Fruit fly (Drosophila melanogaster) whole organism, adult: ENCODE data around the gene CG14810.
A peak's percentile ranks its signal among the peaks of the same experiment; 100 is the strongest.

Experiments used
- CG11617 ChIP-seq: fragments of 200-800 bp; sonication (Bioruptor generic); optimal IDR thresholded peaks from 2 replicates; lab custom pipeline; 2017; ENCODE audit warnings: mild to moderate bottlenecking, missing biosample characterization, missing genetic modification reagents, missing genetic modification characterization
- CG12768 ChIP-seq: fragments of 200-800 bp; sonication (Bioruptor generic); optimal IDR thresholded peaks from 2 replicates; lab custom pipeline; 2017; ENCODE audit warnings: missing biosample characterization, missing genetic modification characterization, mild to moderate bottlenecking, moderate library complexity, missing genetic modification reagents
- CG14711 ChIP-seq: fragments of 200-800 bp; sonication (Bioruptor generic); optimal IDR thresholded peaks from 2 replicates; lab custom pipeline; 2018; ENCODE audit warnings: missing biosample characterization, mild to moderate bottlenecking, missing genetic modification characterization, moderate library complexity
- CG1620 ChIP-seq: fragments of 200-800 bp; sonication (Bioruptor generic); optimal IDR thresholded peaks from 2 replicates; lab custom pipeline; 2016; ENCODE audit warnings: missing biosample characterization, missing genetic modification characterization
- CG33017 ChIP-seq: fragments of 200-800 bp; sonication (Bioruptor generic); optimal IDR thresholded peaks from 2 replicates; lab custom pipeline; 2018; ENCODE audit warnings: missing biosample characterization, mild to moderate bottlenecking, missing genetic modification characterization, moderate library complexity
- CG5204 ChIP-seq: fragments of 200-800 bp; sonication (Bioruptor generic); optimal IDR thresholded peaks from 2 replicates; lab custom pipeline; 2016; ENCODE audit warnings: missing biosample characterization, missing genetic modification characterization
- CG7045 ChIP-seq: fragments of 200-800 bp; sonication (Bioruptor generic); optimal IDR thresholded peaks from 2 replicates; lab custom pipeline; 2017; ENCODE audit warnings: missing biosample characterization, mild to moderate bottlenecking, missing genetic modification characterization
- CG7101 ChIP-seq: fragments of 200-800 bp; sonication (Bioruptor generic); optimal IDR thresholded peaks from 2 replicates; lab custom pipeline; 2018; ENCODE audit warnings: missing biosample characterization, mild to moderate bottlenecking, missing genetic modification characterization, moderate library complexity
- Clk ChIP-seq: fragments of 200-800 bp; sonication (Bioruptor generic); optimal IDR thresholded peaks from 2 replicates; lab custom pipeline; 2017; ENCODE audit warnings: missing biosample characterization, missing genetic modification characterization
- Crg-1 ChIP-seq: fragments of 200-800 bp; sonication (Bioruptor generic); optimal IDR thresholded peaks from 2 replicates; lab custom pipeline; 2016; ENCODE audit warnings: missing biosample characterization, missing genetic modification characterization
- Hr96 ChIP-seq: fragments of 200-800 bp; sonication (Bioruptor generic); optimal IDR thresholded peaks from 2 replicates; lab custom pipeline; 2016; ENCODE audit warnings: missing biosample characterization, missing genetic modification characterization
- Mnt ChIP-seq: fragments of 200-800 bp; sonication (Bioruptor generic); optimal IDR thresholded peaks from 2 replicates; lab custom pipeline; 2016; ENCODE audit warnings: missing biosample characterization, mild to moderate bottlenecking, missing genetic modification characterization
- bab1 ChIP-seq: fragments of 200-800 bp; sonication (Bioruptor generic); optimal IDR thresholded peaks from 3 replicates; lab custom pipeline; 2019; ENCODE audit warnings: missing biosample characterization, mild to moderate bottlenecking, missing genetic modification characterization, moderate library complexity
- cic ChIP-seq: fragments of 200-800 bp; sonication (Bioruptor generic); optimal IDR thresholded peaks from 2 replicates; lab custom pipeline; 2017; ENCODE audit warnings: missing biosample characterization, mild to moderate bottlenecking, missing genetic modification characterization, moderate library complexity
- cnc ChIP-seq, 2 experiments: fragments of >200 bp; optimal IDR thresholded peaks; 2 replicates each; lab custom pipeline; 2017
- kay ChIP-seq: fragments of 200-800 bp; sonication (Bioruptor generic); peaks from one replicate; lab custom pipeline; 2016; ENCODE audit warnings: missing biosample characterization, missing genetic modification characterization, borderline replicate concordance
- ovo ChIP-seq: fragments of 200-800 bp; sonication (Bioruptor generic); optimal IDR thresholded peaks from 2 replicates; lab custom pipeline; 2016; ENCODE audit warnings: missing biosample characterization, missing genetic modification characterization
- pad ChIP-seq: fragments of 200-800 bp; sonication (Bioruptor generic); optimal IDR thresholded peaks from 3 replicates; lab custom pipeline; 2017; ENCODE audit warnings: missing biosample characterization, missing genetic modification characterization, mild to moderate bottlenecking, moderate library complexity, missing genetic modification reagents
- tj ChIP-seq: fragments of 200-800 bp; sonication (Bioruptor generic); optimal IDR thresholded peaks from 3 replicates; lab custom pipeline; 2017; ENCODE audit warnings: missing biosample characterization, mild to moderate bottlenecking, missing genetic modification characterization, moderate library complexity
- toe ChIP-seq: fragments of 200-800 bp; sonication (Bioruptor generic); optimal IDR thresholded peaks from 2 replicates; lab custom pipeline; 2016; ENCODE audit warnings: missing biosample characterization, missing genetic modification characterization

CG14810 gene

dm6 chrX:1820241-1820640 lies at the start of gene CG14810:
CG14810 (minus strand) TSS chrX:1820341.
- TF ChIP-seq kay (no peak), Clk (no peak), CG5204 (no peak), toe (GFP tag; lab: Kevin White, UChicago) (no peak), CG12768 (GFP tag; lab: Kevin White, UChicago) (no peak), CG33017 (tag; lab: Kevin White, UChicago) (no peak), CG1620 (GFP tag; lab: Kevin White, UChicago) (no peak), CG7101 (tag; lab: Kevin White, UChicago) (no peak), CG14711 (tag; lab: Kevin White, UChicago) (no peak), pad (GFP tag; lab: Kevin White, UChicago) (no peak), cic (no peak), tj (GFP tag; lab: Kevin White, UChicago) (no peak), Crg-1 (no peak)

dm6 chrX:1868586-1869111 lies 48.5 kb upstream of the CG14810 start, which contains the start of the genes CG14803 and Pex5:
CG14803 (plus strand) TSS chrX:1868870.
Pex5 (minus strand) TSS chrX:1869061.
- TF ChIP-seq CG12768 (GFP tag; lab: Kevin White, UChicago) = peak; percentile 63
- TF ChIP-seq toe (GFP tag; lab: Kevin White, UChicago) = no peak
- TF ChIP-seq CG1620 (GFP tag; lab: Kevin White, UChicago) = peak; percentile 56
- peak; percentile 21 for TF ChIP-seq CG11617 (GFP tag; lab: Kevin White, UChicago)
- TF ChIP-seq pad (GFP tag; lab: Kevin White, UChicago) = peak; percentile 47
- no peak for TF ChIP-seq kay
- no peak for TF ChIP-seq CG7045
- TF ChIP-seq Hr96 = no peak
- peak; percentile 24 for TF ChIP-seq Crg-1
- TF ChIP-seq Mnt (GFP tag; lab: Kevin White, UChicago) = peak; percentile 48
- TF ChIP-seq CG7101 (tag; lab: Kevin White, UChicago) = peak; percentile 55
- peak; percentile 63 for TF ChIP-seq bab1 (GFP tag; lab: Kevin White, UChicago)
- TF ChIP-seq tj (GFP tag; lab: Kevin White, UChicago) = no peak
- TF ChIP-seq CG14711 (tag; lab: Kevin White, UChicago) = no peak

- TF ChIP-seq Mnt (GFP tag; lab: Kevin White, UChicago) (no peak), CG33017 (tag; lab: Kevin White, UChicago) (no peak), ovo (GFP tag; lab: Kevin White, UChicago) (peak; percentile 10), bab1 (GFP tag; lab: Kevin White, UChicago) (peak; percentile 28), Crg-1 (no peak)
Measured at dm6 chrX:1865673-1866072, 45.5 kb upstream of the CG14810 start, which contains the start of the genes Gcna and MED18. Gcna (minus strand) TSS chrX:1865835. MED18 (plus strand) TSS chrX:1865909.

- TF ChIP-seq Hr96 = no peak
- TF ChIP-seq pad (GFP tag; lab: Kevin White, UChicago) = peak; percentile 82
- peak; percentile 65 for TF ChIP-seq CG14711 (tag; lab: Kevin White, UChicago)
- TF ChIP-seq Mnt (GFP tag; lab: Kevin White, UChicago) = peak; percentile 90
- TF ChIP-seq CG11617 (GFP tag; lab: Kevin White, UChicago) = peak; percentile 88
- peak; percentile 71 for TF ChIP-seq CG12768 (GFP tag; lab: Kevin White, UChicago)
- TF ChIP-seq CG1620 (GFP tag; lab: Kevin White, UChicago) = peak; percentile 94
- no peak for TF ChIP-seq toe (GFP tag; lab: Kevin White, UChicago)
- TF ChIP-seq CG33017 (tag; lab: Kevin White, UChicago) = peak; percentile 61
- peak; percentile 67 for TF ChIP-seq tj (GFP tag; lab: Kevin White, UChicago)
- peak; percentile 75 for TF ChIP-seq bab1 (GFP tag; lab: Kevin White, UChicago)
- peak; percentile 96 for TF ChIP-seq Crg-1
- no peak for TF ChIP-seq kay
- peak; percentile 6 for TF ChIP-seq Clk
- TF ChIP-seq cnc (optimal IDR thresholded peaks at IDR 0.05; lab: Kevin White, UChicago) = no peak
- TF ChIP-seq CG7101 (tag; lab: Kevin White, UChicago) = peak; percentile 86
- TF ChIP-seq CG7045 = peak; percentile 53
- TF ChIP-seq ovo (GFP tag; lab: Kevin White, UChicago) = peak; percentile 88
- TF ChIP-seq cic = peak; percentile 35
- TF ChIP-seq CG5204 = no peak
Measured at dm6 chrX:1861620-1862184, 41.6 kb upstream of the CG14810 start, which contains the start of gene deltaCOP. deltaCOP (minus strand) TSS chrX:1861790.

dm6 chrX:1858867-1859266 lies 38.7 kb upstream of the CG14810 start, which contains the start of gene Lamtor5:
Lamtor5 (minus strand) TSS chrX:1858971.
- peak; percentile 20 for TF ChIP-seq CG33017 (tag; lab: Kevin White, UChicago)
- TF ChIP-seq pad (GFP tag; lab: Kevin White, UChicago) = peak; percentile 21
- peak; percentile 41 for TF ChIP-seq CG5204
- TF ChIP-seq CG7101 (tag; lab: Kevin White, UChicago) = peak; percentile 51
- peak; percentile 77 for TF ChIP-seq bab1 (GFP tag; lab: Kevin White, UChicago)
- TF ChIP-seq Hr96 = peak; percentile 2
- peak; percentile 22 for TF ChIP-seq CG7045
- peak; percentile 45 for TF ChIP-seq CG12768 (GFP tag; lab: Kevin White, UChicago)
- peak; percentile 56 for TF ChIP-seq CG11617 (GFP tag; lab: Kevin White, UChicago)
- TF ChIP-seq CG14711 (tag; lab: Kevin White, UChicago) = peak; percentile 51
- TF ChIP-seq kay = no peak
- no peak for TF ChIP-seq cic
- TF ChIP-seq Clk = no peak
- TF ChIP-seq CG1620 (GFP tag; lab: Kevin White, UChicago) = peak; percentile 44
- no peak for TF ChIP-seq toe (GFP tag; lab: Kevin White, UChicago)
- TF ChIP-seq cnc (optimal IDR thresholded peaks at IDR 0.05; lab: Kevin White, UChicago) = no peak
- no peak for TF ChIP-seq tj (GFP tag; lab: Kevin White, UChicago)
- no peak for TF ChIP-seq Crg-1
- TF ChIP-seq ovo (GFP tag; lab: Kevin White, UChicago) = peak; percentile 2
- TF ChIP-seq Mnt (GFP tag; lab: Kevin White, UChicago) = peak; percentile 29
